Worm (Caenorhabditis elegans): Measurements from ENCODE around the gene cht-4.

- no peak for TF ChIP-seq elt-3 (tag; optimal IDR thresholded peaks at IDR 0.05)
- TF ChIP-seq nhr-11 (tag; optimal IDR thresholded peaks at IDR 0.05): no peak
- no peak for TF ChIP-seq lin-35 (GFP tag; optimal IDR thresholded peaks at IDR 0.05)
- no peak for TF ChIP-seq sox-4 (tag; optimal IDR thresholded peaks at IDR 0.05)
- TF ChIP-seq nhr-76 (tag; optimal IDR thresholded peaks at IDR 0.05): no peak
- TF ChIP-seq nhr-237 (tag; optimal IDR thresholded peaks at IDR 0.05): no peak
- TF ChIP-seq ets-5 (GFP tag; IDR thresholded peaks at IDR 0.05): no peak
- TF ChIP-seq unc-62 (GFP tag; optimal IDR thresholded peaks at IDR 0.05): no peak
- no peak for TF ChIP-seq lin-15B (tag; optimal IDR thresholded peaks at IDR 0.05)
- no peak for TF ChIP-seq lin-13 (GFP tag; optimal IDR thresholded peaks at IDR 0.05)
- TF ChIP-seq rnt-1 (tag; optimal IDR thresholded peaks at IDR 0.05): no peak
- no peak for TF ChIP-seq unc-30 (tag; optimal IDR thresholded peaks at IDR 0.05)
- TF ChIP-seq nhr-12 (tag; optimal IDR thresholded peaks at IDR 0.05): no peak
These were observed 5.8 kb upstream of the cht-4 start for ce11 chrIII:1663056-1663455.
